Worm (Caenorhabditis elegans) whole organism, late embryonic: ENCODE data around the gene C03B1.13.

ENCODE experiments used
- C08G9.2 ChIP-seq: sonication (generic microtip); optimal IDR thresholded peaks from 2 replicates; lab custom pipeline; 2016; ENCODE audit warnings: mild to moderate bottlenecking, missing genetic modification characterization, moderate library complexity, missing compliant biosample characterization
- C38D4.7 ChIP-seq: fragments of 200-800 bp; sonication (Bioruptor generic); optimal IDR thresholded peaks from 2 replicates; lab custom pipeline; 2018; ENCODE audit warnings: mild to moderate bottlenecking, missing genetic modification characterization, moderate library complexity, missing compliant biosample characterization
- K02D7.2 ChIP-seq: sonication (generic microtip); optimal IDR thresholded peaks from 2 replicates; lab custom pipeline; 2017; ENCODE audit warnings: mild to moderate bottlenecking, missing genetic modification characterization, missing compliant biosample characterization
- Y22D7AL.16 ChIP-seq: sonication (generic microtip); optimal IDR thresholded peaks from 2 replicates; lab custom pipeline; 2016; ENCODE audit warnings: missing genetic modification characterization, missing compliant biosample characterization
- ahr-1 ChIP-seq: sonication (generic microtip); optimal IDR thresholded peaks from 2 replicates; lab custom pipeline; 2016; ENCODE audit warnings: missing genetic modification characterization, missing compliant biosample characterization
- ceh-18 ChIP-seq: sonication (generic microtip); optimal IDR thresholded peaks from 2 replicates; lab custom pipeline; 2016; ENCODE audit warnings: missing genetic modification characterization, missing compliant biosample characterization
- ceh-19 ChIP-seq: fragments of 200-800 bp; sonication (Bioruptor generic); optimal IDR thresholded peaks from 2 replicates; lab custom pipeline; 2018; ENCODE audit warnings: mild to moderate bottlenecking, missing genetic modification characterization, missing compliant biosample characterization
- ceh-2 ChIP-seq: sonication (generic microtip); optimal IDR thresholded peaks from 2 replicates; lab custom pipeline; 2016; ENCODE audit warnings: missing genotype, missing genetic modification characterization, missing compliant biosample characterization
- ceh-22 ChIP-seq: sonication (generic microtip); optimal IDR thresholded peaks from 2 replicates; lab custom pipeline; 2017; ENCODE audit warnings: missing biosample characterization, missing genetic modification characterization
- ceh-24 ChIP-seq: sonication (generic microtip); optimal IDR thresholded peaks from 2 replicates; lab custom pipeline; 2016; ENCODE audit warnings: mild to moderate bottlenecking, missing genetic modification characterization, missing compliant biosample characterization
- ceh-30 ChIP-seq: fragments of 150-350 bp; optimal IDR thresholded peaks from 2 replicates; lab custom pipeline; 2014; ENCODE audit warnings: missing biosample characterization, missing genetic modification characterization
- ceh-31 ChIP-seq: sonication (generic microtip); optimal IDR thresholded peaks from 2 replicates; lab custom pipeline; 2016; ENCODE audit warnings: missing genetic modification characterization, missing compliant biosample characterization
- ceh-45 ChIP-seq: fragments of 200-800 bp; sonication (Bioruptor generic); IDR thresholded peaks from 2 replicates; pipeline ENCODE4 v1.3.6; 2022; ENCODE audit warnings: missing genetic modification reagents, missing genetic modification characterization, missing compliant biosample characterization
- ceh-48 ChIP-seq: sonication (generic microtip); optimal IDR thresholded peaks from 2 replicates; lab custom pipeline; 2016; ENCODE audit warnings: missing genetic modification characterization, inconsistent platforms, missing compliant biosample characterization
- che-1 ChIP-seq: sonication (generic microtip); optimal IDR thresholded peaks from 2 replicates; lab custom pipeline; 2016; ENCODE audit warnings: mild to moderate bottlenecking, missing genetic modification characterization, missing compliant biosample characterization
- dve-1 ChIP-seq: sonication (generic microtip); optimal IDR thresholded peaks from 2 replicates; lab custom pipeline; 2017; ENCODE audit warnings: antibody characterized with exemption, mild to moderate bottlenecking, missing genetic modification characterization, missing compliant biosample characterization
- elt-2 ChIP-seq: sonication (generic microtip); optimal IDR thresholded peaks from 2 replicates; lab custom pipeline; 2016; ENCODE audit warnings: missing genetic modification reagents, missing genetic modification characterization, missing compliant biosample characterization
- elt-4 ChIP-seq: sonication (generic microtip); optimal IDR thresholded peaks from 2 replicates; lab custom pipeline; 2016; ENCODE audit warnings: missing genetic modification characterization, missing compliant biosample characterization
- ets-4 ChIP-seq: sonication (generic microtip); optimal IDR thresholded peaks from 2 replicates; lab custom pipeline; 2016; ENCODE audit warnings: missing genetic modification characterization, missing compliant biosample characterization
- fkh-6 ChIP-seq: sonication (generic microtip); optimal IDR thresholded peaks from 2 replicates; lab custom pipeline; 2016; ENCODE audit warnings: missing genetic modification characterization, missing compliant biosample characterization
- gmeb-2 ChIP-seq: sonication (generic microtip); optimal IDR thresholded peaks from 2 replicates; lab custom pipeline; 2016; ENCODE audit warnings: missing genetic modification characterization, inconsistent platforms, missing compliant biosample characterization
- hlh-13 ChIP-seq: fragments of 200-800 bp; sonication (Bioruptor generic); optimal IDR thresholded peaks from 2 replicates; lab custom pipeline; 2018; ENCODE audit warnings: mild to moderate bottlenecking, missing genetic modification characterization, missing compliant biosample characterization
- hlh-30 ChIP-seq: sonication (generic microtip); optimal IDR thresholded peaks from 2 replicates; lab custom pipeline; 2017; ENCODE audit warnings: antibody characterized with exemption, missing genetic modification characterization, missing compliant biosample characterization; ENCODE audit not compliant: insufficient read depth
- hlh-6 ChIP-seq: sonication (generic microtip); optimal IDR thresholded peaks from 2 replicates; lab custom pipeline; 2016; ENCODE audit warnings: missing genotype, missing genetic modification characterization, missing compliant biosample characterization
- mec-3 ChIP-seq: sonication (generic microtip); optimal IDR thresholded peaks from 2 replicates; lab custom pipeline; 2016; ENCODE audit warnings: borderline replicate concordance, missing genetic modification characterization, missing compliant biosample characterization
- nfya-1 ChIP-seq: sonication (generic microtip); optimal IDR thresholded peaks from 2 replicates; lab custom pipeline; 2017; ENCODE audit warnings: missing genetic modification characterization, mild to moderate bottlenecking, missing compliant biosample characterization, antibody characterized with exemption, moderate library complexity
- nhr-11 ChIP-seq: fragments of 150-350 bp; optimal IDR thresholded peaks from 2 replicates; lab custom pipeline; 2014; ENCODE audit warnings: missing biosample characterization, missing genetic modification characterization
- pag-3 ChIP-seq: sonication (generic microtip); optimal IDR thresholded peaks from 2 replicates; lab custom pipeline; 2016; ENCODE audit warnings: missing compliant biosample characterization, missing genetic modification characterization, borderline replicate concordance
- pat-9 ChIP-seq: fragments of 200-800 bp; sonication (Bioruptor generic); optimal IDR thresholded peaks from 2 replicates; lab custom pipeline; 2018; ENCODE audit warnings: mild to moderate bottlenecking, missing genetic modification characterization, moderate library complexity, missing compliant biosample characterization
- pax-1 ChIP-seq: fragments of 150-350 bp; optimal IDR thresholded peaks from 2 replicates; lab custom pipeline; 2014; ENCODE audit warnings: missing biosample characterization, missing genetic modification characterization
- pha-4 ChIP-seq: fragments of 150-350 bp; optimal IDR thresholded peaks from 2 replicates; lab custom pipeline; 2018; ENCODE audit warnings: missing biosample characterization, missing genetic modification reagents, missing genetic modification characterization
- pqm-1 ChIP-seq: sonication (generic microtip); optimal IDR thresholded peaks from 2 replicates; lab custom pipeline; 2016; ENCODE audit warnings: missing genetic modification characterization, missing compliant biosample characterization
- pros-1 ChIP-seq: fragments of 150-350 bp; optimal IDR thresholded peaks from 2 replicates; lab custom pipeline; 2014; ENCODE audit warnings: missing biosample characterization, missing genetic modification reagents, missing genetic modification characterization
- ref-2 ChIP-seq: sonication (generic microtip); optimal IDR thresholded peaks from 2 replicates; lab custom pipeline; 2016; ENCODE audit warnings: missing genetic modification characterization, missing compliant biosample characterization
- rnt-1 ChIP-seq: sonication (generic microtip); optimal IDR thresholded peaks from 2 replicates; lab custom pipeline; 2016; ENCODE audit warnings: missing genetic modification characterization, missing compliant biosample characterization
- sox-2 ChIP-seq: fragments of 200-800 bp; sonication (Bioruptor generic); IDR thresholded peaks from 2 replicates; pipeline ENCODE4 v1.3.6; 2022; ENCODE audit warnings: missing genetic modification reagents, missing genetic modification characterization, missing compliant biosample characterization
- sox-4 ChIP-seq: sonication (generic microtip); optimal IDR thresholded peaks from 2 replicates; lab custom pipeline; 2017; ENCODE audit warnings: mild to moderate bottlenecking, missing genetic modification characterization, inconsistent platforms, missing compliant biosample characterization
- syd-9 ChIP-seq: sonication (generic microtip); optimal IDR thresholded peaks from 2 replicates; lab custom pipeline; 2016; ENCODE audit warnings: mild to moderate bottlenecking, missing genetic modification characterization, moderate library complexity, missing compliant biosample characterization
- tbx-2 ChIP-seq: sonication (generic microtip); optimal IDR thresholded peaks from 2 replicates; lab custom pipeline; 2016; ENCODE audit warnings: missing genetic modification characterization, missing compliant biosample characterization
- ttx-3 ChIP-seq: sonication (generic microtip); optimal IDR thresholded peaks from 2 replicates; lab custom pipeline; 2016; ENCODE audit warnings: missing genetic modification reagents, missing genetic modification characterization, missing compliant biosample characterization
- zip-5 ChIP-seq: sonication (generic microtip); optimal IDR thresholded peaks from 2 replicates; lab custom pipeline; 2016; ENCODE audit warnings: missing genetic modification characterization, missing compliant biosample characterization

C03B1.13 gene

ce11 chrX:6371192-6372116, 33.6 kb upstream of the C03B1.13 start (continued):
- TF ChIP-seq ceh-18 (peak; percentile 5), C38D4.7 (GFP tag; lab: Kevin White, UChicago) (peak; percentile 65), Y22D7AL.16 (tag; lab: Kevin White, UChicago) (peak; percentile 62), ttx-3 (tag; lab: Kevin White, UChicago) (peak; percentile 80), ceh-19 (GFP tag; lab: Kevin White, UChicago) (peak; percentile 72), K02D7.2 (tag; lab: Kevin White, UChicago) (peak; percentile 29), sox-4 (peak; percentile 77), pros-1 (tag; lab: Kevin White, UChicago) (no peak), pha-4 (tag; lab: Kevin White, UChicago) (no peak), pqm-1 (tag; lab: Kevin White, UChicago) (peak; percentile 28), che-1 (peak; percentile 80), pax-1 (no peak), ceh-45 (peak; percentile 64; the same call in 1 of the 2 replicates), C08G9.2 (tag; lab: Kevin White, UChicago) (peak; percentile 1), ets-4 (tag; lab: Kevin White, UChicago) (no peak), ceh-24 (tag; lab: Kevin White, UChicago) (peak; percentile 51), gmeb-2 (peak; percentile 77), rnt-1 (tag; lab: Kevin White, UChicago) (peak; percentile 7), elt-2 (tag; lab: Kevin White, UChicago) (peak; percentile 84), ceh-48 (peak; percentile 55), mec-3 (tag; lab: Kevin White, UChicago) (no peak), elt-4 (tag; lab: Kevin White, UChicago) (no peak), nhr-11 (tag; lab: Kevin White, UChicago) (no peak), ceh-30 (peak; percentile 11), sox-2 (GFP tag; lab: Robert Waterston, UW) (peak; percentile 68), nfya-1 (tag; lab: Kevin White, UChicago) (peak; percentile 33), hlh-30 (no peak), hlh-6 (no peak), dve-1 (peak; percentile 26), tbx-2 (tag; lab: Kevin White, UChicago) (peak; percentile 49), pat-9 (peak; percentile 68), zip-5 (tag; lab: Kevin White, UChicago) (peak; percentile 49), pag-3 (tag; lab: Kevin White, UChicago) (no peak), ceh-31 (tag; lab: Kevin White, UChicago) (peak; percentile 7), ahr-1 (tag; lab: Kevin White, UChicago) (no peak), syd-9 (tag; lab: Kevin White, UChicago) (peak; percentile 9), fkh-6 (peak; percentile 6), ceh-22 (no peak)

- TF ChIP-seq hlh-30 = no peak
- TF ChIP-seq ceh-2 (tag; lab: Kevin White, UChicago) = no peak
These were observed 31.9 kb upstream of the C03B1.13 start, which contains the start of gene C03B1.2 for ce11 chrX:6369717-6370116. C03B1.2 (plus strand) TSS chrX:6370017.

ce11 chrX:6365715-6366114, 27.9 kb upstream of the C03B1.13 start, which contains the start of gene C03B1.3:
C03B1.3 (plus strand) TSS chrX:6366015.
- TF ChIP-seq mec-3 (tag; lab: Kevin White, UChicago) (no peak), sox-4 (no peak), elt-2 (tag; lab: Kevin White, UChicago) (no peak), nhr-11 (tag; lab: Kevin White, UChicago) (no peak), ttx-3 (tag; lab: Kevin White, UChicago) (no peak), hlh-13 (GFP tag; lab: Kevin White, UChicago) (no peak), ref-2 (tag; lab: Kevin White, UChicago) (no peak)
